Worm (Caenorhabditis elegans) whole organism, late embryonic: ENCODE measurements around the gene rpt-4.

Experiments
- C08G9.2 ChIP-seq: sonication (generic microtip); optimal IDR thresholded peaks from 2 replicates; lab custom pipeline; 2016; ENCODE audit warnings: mild to moderate bottlenecking, missing genetic modification characterization, moderate library complexity, missing compliant biosample characterization
- C38D4.7 ChIP-seq: fragments of 200-800 bp; sonication (Bioruptor generic); optimal IDR thresholded peaks from 2 replicates; lab custom pipeline; 2018; ENCODE audit warnings: mild to moderate bottlenecking, missing genetic modification characterization, moderate library complexity, missing compliant biosample characterization
- F13H6.1 ChIP-seq: sonication (generic microtip); optimal IDR thresholded peaks from 2 replicates; lab custom pipeline; 2016; ENCODE audit warnings: missing genetic modification characterization, missing compliant biosample characterization
- K02D7.2 ChIP-seq: sonication (generic microtip); optimal IDR thresholded peaks from 2 replicates; lab custom pipeline; 2017; ENCODE audit warnings: mild to moderate bottlenecking, missing genetic modification characterization, missing compliant biosample characterization
- K09A11.1 ChIP-seq: sonication (generic microtip); optimal IDR thresholded peaks from 2 replicates; lab custom pipeline; 2017; ENCODE audit warnings: antibody characterized with exemption, mild to moderate bottlenecking, missing genetic modification characterization, missing compliant biosample characterization; ENCODE audit not compliant: insufficient read depth
- ceh-14 ChIP-seq: sonication (generic microtip); optimal IDR thresholded peaks from 2 replicates; lab custom pipeline; 2016; ENCODE audit warnings: missing genotype, missing genetic modification characterization, missing compliant biosample characterization
- ceh-18 ChIP-seq: sonication (generic microtip); optimal IDR thresholded peaks from 2 replicates; lab custom pipeline; 2016; ENCODE audit warnings: missing genetic modification characterization, missing compliant biosample characterization
- ceh-2 ChIP-seq: sonication (generic microtip); optimal IDR thresholded peaks from 2 replicates; lab custom pipeline; 2016; ENCODE audit warnings: missing genotype, missing genetic modification characterization, missing compliant biosample characterization
- ceh-24 ChIP-seq: sonication (generic microtip); optimal IDR thresholded peaks from 2 replicates; lab custom pipeline; 2016; ENCODE audit warnings: mild to moderate bottlenecking, missing genetic modification characterization, missing compliant biosample characterization
- ceh-30 ChIP-seq: fragments of 150-350 bp; optimal IDR thresholded peaks from 2 replicates; lab custom pipeline; 2014; ENCODE audit warnings: missing biosample characterization, missing genetic modification characterization
- ceh-31 ChIP-seq: sonication (generic microtip); optimal IDR thresholded peaks from 2 replicates; lab custom pipeline; 2016; ENCODE audit warnings: missing genetic modification characterization, missing compliant biosample characterization
- ceh-34 ChIP-seq: sonication (generic microtip); optimal IDR thresholded peaks from 2 replicates; lab custom pipeline; 2016; ENCODE audit warnings: mild to moderate bottlenecking, missing genetic modification characterization, missing compliant biosample characterization
- ceh-45 ChIP-seq: fragments of 200-800 bp; sonication (Bioruptor generic); IDR thresholded peaks from 2 replicates; pipeline ENCODE4 v1.3.6; 2022; ENCODE audit warnings: missing genetic modification reagents, missing genetic modification characterization, missing compliant biosample characterization
- ceh-9 ChIP-seq: sonication (generic microtip); optimal IDR thresholded peaks from 2 replicates; lab custom pipeline; 2016; ENCODE audit warnings: mild to moderate bottlenecking, missing genetic modification characterization, inconsistent platforms, missing compliant biosample characterization
- che-1 ChIP-seq: sonication (generic microtip); optimal IDR thresholded peaks from 2 replicates; lab custom pipeline; 2016; ENCODE audit warnings: mild to moderate bottlenecking, missing genetic modification characterization, missing compliant biosample characterization
- elt-4 ChIP-seq: sonication (generic microtip); optimal IDR thresholded peaks from 2 replicates; lab custom pipeline; 2016; ENCODE audit warnings: missing genetic modification characterization, missing compliant biosample characterization
- fax-1 ChIP-seq: sonication (generic microtip); optimal IDR thresholded peaks from 2 replicates; lab custom pipeline; 2016; ENCODE audit warnings: missing genotype, missing genetic modification characterization, missing compliant biosample characterization
- fkh-6 ChIP-seq: sonication (generic microtip); optimal IDR thresholded peaks from 2 replicates; lab custom pipeline; 2016; ENCODE audit warnings: missing genetic modification characterization, missing compliant biosample characterization
- gmeb-2 ChIP-seq: sonication (generic microtip); optimal IDR thresholded peaks from 2 replicates; lab custom pipeline; 2016; ENCODE audit warnings: missing genetic modification characterization, inconsistent platforms, missing compliant biosample characterization
- hlh-13 ChIP-seq: fragments of 200-800 bp; sonication (Bioruptor generic); optimal IDR thresholded peaks from 2 replicates; lab custom pipeline; 2018; ENCODE audit warnings: mild to moderate bottlenecking, missing genetic modification characterization, missing compliant biosample characterization
- hlh-30 ChIP-seq: sonication (generic microtip); optimal IDR thresholded peaks from 2 replicates; lab custom pipeline; 2017; ENCODE audit warnings: antibody characterized with exemption, missing genetic modification characterization, missing compliant biosample characterization; ENCODE audit not compliant: insufficient read depth
- hlh-6 ChIP-seq: sonication (generic microtip); optimal IDR thresholded peaks from 2 replicates; lab custom pipeline; 2016; ENCODE audit warnings: missing genotype, missing genetic modification characterization, missing compliant biosample characterization
- hlh-8 ChIP-seq: sonication (generic microtip); optimal IDR thresholded peaks from 2 replicates; lab custom pipeline; 2016; ENCODE audit warnings: missing genotype, missing genetic modification characterization, missing compliant biosample characterization
- madf-2 ChIP-seq: sonication (generic microtip); optimal IDR thresholded peaks from 2 replicates; lab custom pipeline; 2017; ENCODE audit warnings: missing genetic modification characterization, missing compliant biosample characterization
- nfya-1 ChIP-seq: sonication (generic microtip); optimal IDR thresholded peaks from 2 replicates; lab custom pipeline; 2017; ENCODE audit warnings: missing genetic modification characterization, mild to moderate bottlenecking, missing compliant biosample characterization, antibody characterized with exemption, moderate library complexity
- npax-4 ChIP-seq: sonication (generic microtip); optimal IDR thresholded peaks from 2 replicates; lab custom pipeline; 2016; ENCODE audit warnings: missing genetic modification characterization, missing compliant biosample characterization
- odd-2 ChIP-seq: sonication (generic microtip); optimal IDR thresholded peaks from 2 replicates; lab custom pipeline; 2017; ENCODE audit warnings: antibody characterized with exemption, mild to moderate bottlenecking, missing genetic modification characterization, missing compliant biosample characterization
- pag-3 ChIP-seq: sonication (generic microtip); optimal IDR thresholded peaks from 2 replicates; lab custom pipeline; 2016; ENCODE audit warnings: missing compliant biosample characterization, missing genetic modification characterization, borderline replicate concordance
- pat-9 ChIP-seq: fragments of 200-800 bp; sonication (Bioruptor generic); optimal IDR thresholded peaks from 2 replicates; lab custom pipeline; 2018; ENCODE audit warnings: mild to moderate bottlenecking, missing genetic modification characterization, moderate library complexity, missing compliant biosample characterization
- pax-1 ChIP-seq: fragments of 150-350 bp; optimal IDR thresholded peaks from 2 replicates; lab custom pipeline; 2014; ENCODE audit warnings: missing biosample characterization, missing genetic modification characterization
- pha-2 ChIP-seq: sonication (generic microtip); optimal IDR thresholded peaks from 2 replicates; lab custom pipeline; 2017; ENCODE audit warnings: mild to moderate bottlenecking, missing genetic modification characterization, missing compliant biosample characterization
- pqm-1 ChIP-seq: sonication (generic microtip); optimal IDR thresholded peaks from 2 replicates; lab custom pipeline; 2016; ENCODE audit warnings: missing genetic modification characterization, missing compliant biosample characterization
- pros-1 ChIP-seq: fragments of 150-350 bp; optimal IDR thresholded peaks from 2 replicates; lab custom pipeline; 2014; ENCODE audit warnings: missing biosample characterization, missing genetic modification reagents, missing genetic modification characterization
- ref-2 ChIP-seq: sonication (generic microtip); optimal IDR thresholded peaks from 2 replicates; lab custom pipeline; 2016; ENCODE audit warnings: missing genetic modification characterization, missing compliant biosample characterization
- rnt-1 ChIP-seq: sonication (generic microtip); optimal IDR thresholded peaks from 2 replicates; lab custom pipeline; 2016; ENCODE audit warnings: missing genetic modification characterization, missing compliant biosample characterization
- sox-4 ChIP-seq: sonication (generic microtip); optimal IDR thresholded peaks from 2 replicates; lab custom pipeline; 2017; ENCODE audit warnings: mild to moderate bottlenecking, missing genetic modification characterization, inconsistent platforms, missing compliant biosample characterization
- syd-9 ChIP-seq: sonication (generic microtip); optimal IDR thresholded peaks from 2 replicates; lab custom pipeline; 2016; ENCODE audit warnings: mild to moderate bottlenecking, missing genetic modification characterization, moderate library complexity, missing compliant biosample characterization
- tbx-2 ChIP-seq: sonication (generic microtip); optimal IDR thresholded peaks from 2 replicates; lab custom pipeline; 2016; ENCODE audit warnings: missing genetic modification characterization, missing compliant biosample characterization
- tbx-7 ChIP-seq: sonication (generic microtip); optimal IDR thresholded peaks from 2 replicates; lab custom pipeline; 2016; ENCODE audit warnings: missing genotype, missing genetic modification characterization, missing compliant biosample characterization
- ttx-3 ChIP-seq: sonication (generic microtip); optimal IDR thresholded peaks from 2 replicates; lab custom pipeline; 2016; ENCODE audit warnings: missing genetic modification reagents, missing genetic modification characterization, missing compliant biosample characterization
- unc-55 ChIP-seq: sonication (generic microtip); optimal IDR thresholded peaks from 2 replicates; lab custom pipeline; 2017; ENCODE audit warnings: missing biosample characterization, missing genetic modification reagents, missing genetic modification characterization
- unc-86 ChIP-seq: sonication (generic microtip); optimal IDR thresholded peaks from 2 replicates; lab custom pipeline; 2016; ENCODE audit warnings: missing genetic modification characterization, missing compliant biosample characterization
- zip-5 ChIP-seq: sonication (generic microtip); optimal IDR thresholded peaks from 2 replicates; lab custom pipeline; 2016; ENCODE audit warnings: missing genetic modification characterization, missing compliant biosample characterization

Gene rpt-4

ce11 chrII:46116-46515, at the start of gene rpt-4:
rpt-4 (minus strand) TSS chrII:46216.
- TF ChIP-seq pat-9 (tag; lab: Kevin White, UChicago) (no peak), fax-1 (tag; lab: Kevin White, UChicago) (no peak), madf-2 (tag; lab: Kevin White, UChicago) (no peak), ceh-45 (GFP tag; lab: Robert Waterston, UW) (no peak), nfya-1 (tag; lab: Kevin White, UChicago) (no peak), pag-3 (tag; lab: Kevin White, UChicago) (no peak), gmeb-2 (tag; lab: Kevin White, UChicago) (no peak), K09A11.1 (tag; lab: Kevin White, UChicago) (no peak), ceh-18 (no peak), ceh-9 (tag; lab: Kevin White, UChicago) (no peak), ceh-34 (no peak), syd-9 (tag; lab: Kevin White, UChicago) (no peak), ceh-14 (no peak), elt-4 (tag; lab: Kevin White, UChicago) (no peak), C08G9.2 (tag; lab: Kevin White, UChicago) (no peak), rnt-1 (tag; lab: Kevin White, UChicago) (no peak), F13H6.1 (no peak), pqm-1 (tag; lab: Kevin White, UChicago) (no peak)

DNA sequence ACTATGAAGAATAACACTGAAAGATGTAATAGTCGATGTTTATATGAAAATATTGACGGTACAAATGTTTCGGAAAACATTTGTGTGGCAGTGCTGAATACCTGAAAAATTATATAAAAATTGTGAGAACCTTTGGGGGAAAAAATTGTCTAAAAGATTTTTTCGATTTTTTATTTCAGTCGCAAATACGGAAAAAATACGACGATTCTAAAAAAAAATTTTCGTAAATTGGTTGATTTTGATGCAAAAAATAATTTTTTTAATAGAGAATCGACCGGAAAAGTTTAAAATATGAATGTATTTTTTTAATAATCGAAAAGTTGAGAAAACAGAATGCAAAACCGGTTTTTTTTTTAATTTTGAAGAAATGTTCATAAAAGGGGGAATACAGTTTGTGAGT, 49.2 kb upstream of the rpt-4 start, which contains the start of gene C50D2.7:
TSS of gene C50D2.7 (minus strand) at position 101 of the 400 bp plus-strand sequence.
- TF ChIP-seq syd-9 (tag; lab: Kevin White, UChicago) (no peak), che-1 (tag; lab: Kevin White, UChicago) (no peak), ceh-30 (tag; lab: Kevin White, UChicago) (no peak), K02D7.2 (tag; lab: Kevin White, UChicago) (no peak), pros-1 (no peak), ceh-2 (tag; lab: Kevin White, UChicago) (no peak), elt-4 (tag; lab: Kevin White, UChicago) (no peak), nfya-1 (tag; lab: Kevin White, UChicago) (no peak), C08G9.2 (tag; lab: Kevin White, UChicago) (no peak), ref-2 (no peak)
- TF ChIP-seq, all 69 proteins: peak for 0

DNA sequence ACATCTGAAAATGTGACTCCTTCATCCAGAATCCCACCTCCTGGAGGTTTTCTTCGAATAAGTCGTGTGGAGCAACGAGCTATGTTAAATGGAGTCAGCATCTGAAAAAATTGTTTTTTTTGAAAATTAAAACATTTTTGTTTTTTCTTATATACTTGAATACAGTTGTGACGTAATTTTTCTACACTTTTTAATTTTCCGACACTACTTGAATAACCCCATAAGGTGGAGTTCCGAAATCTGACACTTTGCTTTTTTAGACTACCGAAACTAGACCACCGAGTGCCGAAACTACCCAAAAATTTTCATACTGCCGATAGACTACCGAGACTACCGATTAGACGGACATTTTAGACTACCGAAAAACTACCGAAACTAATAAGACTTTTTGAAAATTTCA, 45.4 kb upstream of the rpt-4 start, which contains the start of gene mcat-1:
TSS of gene mcat-1 (minus strand) at position 101 of the 400 bp plus-strand sequence.
- TF ChIP-seq gmeb-2 (tag; lab: Kevin White, UChicago) (no peak), pat-9 (tag; lab: Kevin White, UChicago) (no peak), unc-55 (GFP tag; lab: Kevin White, UChicago) (no peak), K09A11.1 (tag; lab: Kevin White, UChicago) (no peak), unc-86 (tag; lab: Kevin White, UChicago) (no peak), tbx-7 (tag; lab: Kevin White, UChicago) (no peak), pha-2 (tag; lab: Kevin White, UChicago) (no peak), ttx-3 (tag; lab: Kevin White, UChicago) (no peak), ceh-24 (tag; lab: Kevin White, UChicago) (no peak), npax-4 (tag; lab: Kevin White, UChicago) (no peak), pqm-1 (tag; lab: Kevin White, UChicago) (no peak), hlh-8 (tag; lab: Kevin White, UChicago) (no peak), hlh-6 (no peak), hlh-13 (GFP tag; lab: Kevin White, UChicago) (no peak)

- TF ChIP-seq hlh-30 (tag; lab: Kevin White, UChicago): no peak
- TF ChIP-seq unc-55 (GFP tag; lab: Kevin White, UChicago): no peak
- no peak for TF ChIP-seq madf-2 (tag; lab: Kevin White, UChicago)
- no peak for TF ChIP-seq zip-5 (tag; lab: Kevin White, UChicago)
- TF ChIP-seq sox-4 (tag; lab: Kevin White, UChicago): no peak
- no peak for TF ChIP-seq nfya-1 (tag; lab: Kevin White, UChicago)
- no peak for TF ChIP-seq pax-1 (tag; lab: Kevin White, UChicago)
- TF ChIP-seq npax-4 (tag; lab: Kevin White, UChicago): no peak
- no peak for TF ChIP-seq ceh-31 (tag; lab: Kevin White, UChicago)
- TF ChIP-seq C38D4.7: no peak
- TF ChIP-seq tbx-2 (tag; lab: Kevin White, UChicago): no peak
- TF ChIP-seq fkh-6: no peak
- TF ChIP-seq ceh-45 (GFP tag; lab: Robert Waterston, UW): no peak
- TF ChIP-seq pqm-1 (tag; lab: Kevin White, UChicago): no peak
- TF ChIP-seq che-1 (tag; lab: Kevin White, UChicago): no peak
- no peak for TF ChIP-seq pat-9 (tag; lab: Kevin White, UChicago)
- no peak for TF ChIP-seq ceh-24 (tag; lab: Kevin White, UChicago)
- no peak for TF ChIP-seq odd-2 (tag; lab: Kevin White, UChicago)
- no peak for TF ChIP-seq F13H6.1
Measured at ce11 chrII:87937-88336, 41.9 kb upstream of the rpt-4 start.
